Worm (Caenorhabditis elegans) whole organism, L2 larva: Measurements from ENCODE around the gene C17B7.10.
A peak's percentile ranks its signal among the peaks of the same experiment; 100 is the strongest.

ENCODE experiments used
- C34F6.9 ChIP-seq: fragments of 150-350 bp; optimal IDR thresholded peaks from 2 replicates; lab custom pipeline; 2014; ENCODE audit warnings: missing biosample characterization, missing genetic modification characterization
- F13H6.1 ChIP-seq: sonication (generic microtip); optimal IDR thresholded peaks from 2 replicates; lab custom pipeline; 2016; ENCODE audit warnings: missing genetic modification characterization, missing compliant biosample characterization
- ZK546.5 ChIP-seq: sonication (generic microtip); optimal IDR thresholded peaks from 2 replicates; lab custom pipeline; 2017; ENCODE audit warnings: missing biosample characterization, missing genetic modification characterization
- alr-1 ChIP-seq: fragments of 150-350 bp; optimal IDR thresholded peaks from 2 replicates; lab custom pipeline; 2014; ENCODE audit warnings: missing biosample characterization, missing genetic modification characterization
- aly-2 ChIP-seq: fragments of 150-350 bp; optimal IDR thresholded peaks from 2 replicates; lab custom pipeline; 2014; ENCODE audit warnings: missing biosample characterization, missing genetic modification characterization
- ama-1 ChIP-seq: fragments of 150-350 bp; optimal IDR thresholded peaks from 2 replicates; lab custom pipeline; 2018; ENCODE audit warnings: inconsistent platforms
- blmp-1 ChIP-seq: sonication (generic microtip); optimal IDR thresholded peaks from 2 replicates; lab custom pipeline; 2017; ENCODE audit warnings: missing genetic modification characterization, mild to moderate bottlenecking, missing compliant biosample characterization, antibody characterized with exemption, moderate library complexity; ENCODE audit not compliant: insufficient read depth
- ceh-16 ChIP-seq: fragments of 150-350 bp; optimal IDR thresholded peaks from 2 replicates; lab custom pipeline; 2014; ENCODE audit warnings: missing biosample characterization, missing genetic modification characterization
- crh-2 ChIP-seq: sonication (generic microtip); optimal IDR thresholded peaks from 2 replicates; lab custom pipeline; 2017; ENCODE audit warnings: missing biosample characterization, missing genetic modification characterization
- dmd-4 ChIP-seq: sonication (generic microtip); optimal IDR thresholded peaks from 2 replicates; lab custom pipeline; 2017; ENCODE audit warnings: missing biosample characterization, missing genetic modification characterization
- egl-27 ChIP-seq: sonication (generic microtip); optimal IDR thresholded peaks from 3 replicates; lab custom pipeline; 2017; ENCODE audit warnings: missing biosample characterization, missing genetic modification reagents, missing genetic modification characterization
- elt-1 ChIP-seq: fragments of 150-350 bp; optimal IDR thresholded peaks from 2 replicates; lab custom pipeline; 2014; ENCODE audit warnings: missing biosample characterization, missing genetic modification characterization
- elt-3 ChIP-seq: sonication (generic microtip); optimal IDR thresholded peaks from 2 replicates; lab custom pipeline; 2017; ENCODE audit warnings: missing biosample characterization, missing genetic modification characterization
- lin-11 ChIP-seq: fragments of 150-350 bp; sonication (generic microtip); optimal IDR thresholded peaks from 2 replicates; lab custom pipeline; 2014; ENCODE audit warnings: missing biosample characterization, missing genetic modification characterization, inconsistent platforms, mixed read lengths
- lin-13 ChIP-seq: fragments of 150-350 bp; optimal IDR thresholded peaks from 2 replicates; lab custom pipeline; 2014; ENCODE audit warnings: missing biosample characterization, missing genetic modification reagents, missing genetic modification characterization
- lin-39 ChIP-seq: fragments of 150-350 bp; optimal IDR thresholded peaks from 2 replicates; lab custom pipeline; 2014; ENCODE audit warnings: missing biosample characterization, missing genetic modification reagents, missing genetic modification characterization
- lsy-2 ChIP-seq, 2 experiments: fragments of 150-350 bp in 1 of 2; sonication (generic microtip) in 1 of 2; optimal IDR thresholded peaks; 2 replicates each; lab custom pipeline; 2014 to 2017; ENCODE audit warnings: missing biosample characterization in 2 of 2, missing genetic modification characterization in 2 of 2
- mab-5 ChIP-seq: fragments of 150-350 bp; optimal IDR thresholded peaks from 2 replicates; lab custom pipeline; 2014; ENCODE audit warnings: missing biosample characterization, missing genetic modification characterization
- mbf-1 ChIP-seq: sonication (generic microtip); optimal IDR thresholded peaks from 2 replicates; lab custom pipeline; 2017; ENCODE audit warnings: missing biosample characterization, missing genetic modification characterization
- mdl-1 ChIP-seq, 2 experiments: fragments of 150-350 bp in 1 of 2; sonication (generic microtip) in 1 of 2; optimal IDR thresholded peaks; 2 replicates each; lab custom pipeline; 2017; ENCODE audit warnings: missing biosample characterization in 2 of 2, missing genetic modification characterization in 2 of 2
- nhr-10 ChIP-seq: sonication (generic microtip); optimal IDR thresholded peaks from 2 replicates; lab custom pipeline; 2017; ENCODE audit warnings: missing biosample characterization, missing genetic modification characterization
- nhr-11 ChIP-seq: fragments of 150-350 bp; optimal IDR thresholded peaks from 2 replicates; lab custom pipeline; 2014; ENCODE audit warnings: missing biosample characterization, missing genetic modification characterization
- nhr-129 ChIP-seq: fragments of 150-350 bp; optimal IDR thresholded peaks from 2 replicates; lab custom pipeline; 2014; ENCODE audit warnings: missing biosample characterization, missing genetic modification characterization
- nhr-23 ChIP-seq: fragments of 150-350 bp; optimal IDR thresholded peaks from 2 replicates; lab custom pipeline; 2014; ENCODE audit warnings: missing biosample characterization, missing genetic modification reagents, missing genetic modification characterization
- nhr-237 ChIP-seq: fragments of 150-350 bp; optimal IDR thresholded peaks from 2 replicates; lab custom pipeline; 2014; ENCODE audit warnings: missing biosample characterization, missing genetic modification characterization
- nhr-77 ChIP-seq: fragments of 150-350 bp; optimal IDR thresholded peaks from 2 replicates; lab custom pipeline; 2014; ENCODE audit warnings: missing biosample characterization, missing genetic modification characterization
- sma-3 ChIP-seq: sonication (generic microtip); optimal IDR thresholded peaks from 2 replicates; lab custom pipeline; 2016; ENCODE audit warnings: missing genetic modification reagents, missing genetic modification characterization, missing compliant biosample characterization
- sma-9 ChIP-seq, 2 experiments: fragments of 150-350 bp in 1 of 2; sonication (generic microtip) in 1 of 2; optimal IDR thresholded peaks; 2 replicates each; lab custom pipeline; 2014 to 2016; ENCODE audit warnings: missing genetic modification characterization in 2 of 2, mild to moderate bottlenecking in 1 of 2, missing biosample characterization in 1 of 2, missing compliant biosample characterization in 1 of 2, missing genetic modification reagents in 1 of 2, moderate library complexity in 1 of 2
- unc-39 ChIP-seq: fragments of 150-350 bp; optimal IDR thresholded peaks from 2 replicates; lab custom pipeline; 2014; ENCODE audit warnings: missing biosample characterization, missing genetic modification characterization
- unc-62 ChIP-seq: fragments of 150-350 bp; optimal IDR thresholded peaks from 2 replicates; lab custom pipeline; 2014; ENCODE audit warnings: missing biosample characterization, missing genetic modification reagents, missing genetic modification characterization
- zag-1 ChIP-seq: fragments of 150-350 bp; optimal IDR thresholded peaks from 2 replicates; lab custom pipeline; 2014; ENCODE audit warnings: missing biosample characterization, missing genetic modification characterization
- ztf-1 ChIP-seq: fragments of 200-800 bp; sonication (Bioruptor generic); conservative IDR thresholded peaks from 2 replicates; pipeline ENCODE4 v1.3.6; 2022; ENCODE audit warnings: missing genetic modification characterization, missing compliant biosample characterization

The C17B7.10 gene

DNA sequence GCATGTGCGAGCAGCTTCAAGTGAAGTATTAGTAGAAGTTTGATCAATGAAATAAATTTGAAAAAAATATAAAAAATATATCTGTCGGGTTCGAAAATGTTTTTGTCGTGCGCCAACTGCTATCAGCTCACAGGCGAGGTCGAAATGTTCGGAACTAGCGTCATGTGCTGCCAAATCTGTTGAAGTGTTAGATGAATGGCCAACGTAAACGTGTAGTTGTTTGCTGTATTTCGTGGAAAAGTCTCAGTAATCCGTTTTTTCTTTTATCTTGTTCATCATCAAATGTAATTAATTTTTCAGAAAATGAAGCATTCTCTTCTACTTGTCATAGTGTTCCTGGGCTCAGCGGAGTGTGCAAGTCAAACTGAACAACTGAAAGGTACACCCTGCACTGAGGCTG is 8.1 kb upstream of the C17B7.10 start, which contains the start of gene C17B7.15:
TSS of gene C17B7.15 (plus strand) at position 301 of the 400 bp plus-strand sequence.
- TF ChIP-seq mdl-1 (tag; optimal IDR thresholded peaks at IDR 0.05; lab: Kevin White, UChicago) = no peak
- peak; percentile 25 for TF ChIP-seq sma-9 (GFP tag; optimal IDR thresholded peaks at IDR 0.05; lab: Kevin White, UChicago)
- no peak for TF ChIP-seq sma-9 (tag; optimal IDR thresholded peaks at IDR 0.05; lab: Kevin White, UChicago)
- TF ChIP-seq, all 48 proteins: peak for 1

ce11 chrV:3347486-3347885 is 5.7 kb upstream of the C17B7.10 start:
- no peak for TF ChIP-seq blmp-1 (tag; lab: Kevin White, UChicago)
- peak; percentile 57 for TF ChIP-seq F13H6.1 (tag; lab: Kevin White, UChicago)
- TF ChIP-seq nhr-237 (tag; lab: Kevin White, UChicago) = no peak
- TF ChIP-seq sma-9 (GFP tag; optimal IDR thresholded peaks at IDR 0.05; lab: Kevin White, UChicago) = peak; percentile 88
- no peak for TF ChIP-seq sma-9 (tag; optimal IDR thresholded peaks at IDR 0.05; lab: Kevin White, UChicago)
- TF ChIP-seq lsy-2 (tag; optimal IDR thresholded peaks at IDR 0.05; lab: Kevin White, UChicago) = peak in 1 of 2 experiments; percentile 36
- TF ChIP-seq nhr-129 (tag; lab: Kevin White, UChicago) = no peak

DNA sequence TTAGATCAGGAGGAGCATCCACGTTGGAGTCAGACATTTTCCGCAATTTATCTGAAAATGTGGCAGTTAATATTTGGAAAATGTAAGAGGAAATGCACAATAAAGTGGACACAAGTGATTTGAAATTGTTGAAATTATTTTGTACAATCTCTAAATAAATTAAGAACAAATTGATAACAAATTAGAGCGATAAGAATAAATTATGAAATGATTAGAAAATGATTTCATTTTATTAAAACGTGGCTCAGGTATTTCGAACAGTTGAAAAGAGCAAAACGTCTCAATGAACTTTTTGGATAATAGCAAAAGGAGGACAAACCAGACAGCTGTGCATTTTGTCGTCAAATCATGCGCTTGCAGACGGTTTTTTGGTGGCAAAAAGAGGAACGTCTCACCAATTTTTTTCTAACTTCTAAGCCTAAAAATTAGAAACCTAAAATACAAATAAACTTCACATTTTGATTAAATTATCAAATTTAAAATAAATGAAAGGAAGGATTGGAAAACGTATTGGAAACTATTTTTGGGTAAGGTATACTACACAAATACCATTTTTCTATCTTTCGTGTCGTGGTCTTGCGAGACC is 4.7 kb upstream of the C17B7.10 start, which contains the start of gene fbxa-65:
TSS of gene fbxa-65 (minus strand) at position 51 of the 586 bp plus-strand sequence.
- peak; percentile 7 for TF ChIP-seq sma-9 (GFP tag; optimal IDR thresholded peaks at IDR 0.05; lab: Kevin White, UChicago)
- TF ChIP-seq sma-9 (tag; optimal IDR thresholded peaks at IDR 0.05; lab: Kevin White, UChicago) = no peak
- no peak for TF ChIP-seq lin-11 (tag; lab: Kevin White, UChicago)
- TF ChIP-seq lsy-2 (tag; optimal IDR thresholded peaks at IDR 0.05; lab: Kevin White, UChicago) = peak in 1 of 2 experiments; percentile 19
- TF ChIP-seq C34F6.9 (tag; lab: Kevin White, UChicago) = peak; percentile 22
- no peak for TF ChIP-seq nhr-11
- no peak for TF ChIP-seq elt-3 (tag; lab: Kevin White, UChicago)

ce11 chrV:3344001-3344400 is 2.2 kb upstream of the C17B7.10 start:
- no peak for TF ChIP-seq crh-2 (tag; lab: Kevin White, UChicago)
- no peak for TF ChIP-seq mab-5 (tag; lab: Kevin White, UChicago)
- TF ChIP-seq F13H6.1 (tag; lab: Kevin White, UChicago) = peak; percentile 80
- TF ChIP-seq alr-1 (tag; lab: Kevin White, UChicago) = no peak
- TF ChIP-seq mbf-1 (tag; lab: Kevin White, UChicago) = no peak
- TF ChIP-seq ZK546.5 = no peak
- TF ChIP-seq dmd-4 (tag; lab: Kevin White, UChicago) = no peak
- no peak for TF ChIP-seq nhr-77 (tag; lab: Kevin White, UChicago)
- TF ChIP-seq sma-9 (GFP tag; optimal IDR thresholded peaks at IDR 0.05; lab: Kevin White, UChicago) = peak; percentile 91
- no peak for TF ChIP-seq sma-9 (tag; optimal IDR thresholded peaks at IDR 0.05; lab: Kevin White, UChicago)
- no peak for TF ChIP-seq blmp-1 (tag; lab: Kevin White, UChicago)
- no peak for TF ChIP-seq unc-39 (tag; lab: Kevin White, UChicago)

DNA sequence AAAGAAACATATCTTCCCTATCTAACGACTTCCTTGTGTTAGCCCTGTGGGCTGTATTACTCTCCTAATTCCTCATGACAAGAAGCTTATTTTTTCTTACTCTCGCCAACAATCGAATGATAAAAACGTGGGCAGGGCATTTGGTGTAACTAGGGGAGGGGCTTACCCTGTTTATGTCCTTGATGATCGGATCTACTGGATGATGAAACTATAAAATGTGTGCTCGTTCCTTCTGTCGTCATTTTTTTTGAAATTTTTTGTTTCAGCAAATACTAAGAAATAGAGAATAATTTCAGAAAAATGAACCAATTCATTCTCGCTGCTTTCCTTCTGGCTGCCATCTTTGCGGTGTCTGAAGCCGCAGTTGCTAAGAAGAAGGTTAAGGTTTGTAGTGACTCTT is 698 bp upstream of the C17B7.10 start, which contains the start of gene C17B7.3:
TSS of gene C17B7.3 (plus strand) at position 301 of the 400 bp plus-strand sequence.
- TF ChIP-seq ZK546.5 (no peak), unc-62 (GFP tag; lab: Kevin White, UChicago) (no peak), zag-1 (tag; lab: Kevin White, UChicago) (no peak), ceh-16 (tag; lab: Kevin White, UChicago) (no peak), ztf-1 (GFP tag; lab: Robert Waterston, UW) (no peak), mbf-1 (tag; lab: Kevin White, UChicago) (no peak), ama-1 (no peak), sma-3 (no peak), lin-39 (tag; lab: Kevin White, UChicago) (no peak), elt-1 (tag; lab: Kevin White, UChicago) (no peak), blmp-1 (tag; lab: Kevin White, UChicago) (no peak), nhr-23 (tag; lab: Kevin White, UChicago) (no peak), nhr-10 (tag; lab: Kevin White, UChicago) (no peak), aly-2 (tag; lab: Kevin White, UChicago) (no peak), lsy-2 (tag; optimal IDR thresholded peaks at IDR 0.05; lab: Kevin White, UChicago) (no peak), lin-13 (GFP tag; lab: Kevin White, UChicago) (no peak), egl-27 (tag; lab: Kevin White, UChicago) (no peak), lin-11 (tag; lab: Kevin White, UChicago) (no peak)
